Worm (Caenorhabditis elegans): ENCODE measurements around the gene pes-4.

DNA sequence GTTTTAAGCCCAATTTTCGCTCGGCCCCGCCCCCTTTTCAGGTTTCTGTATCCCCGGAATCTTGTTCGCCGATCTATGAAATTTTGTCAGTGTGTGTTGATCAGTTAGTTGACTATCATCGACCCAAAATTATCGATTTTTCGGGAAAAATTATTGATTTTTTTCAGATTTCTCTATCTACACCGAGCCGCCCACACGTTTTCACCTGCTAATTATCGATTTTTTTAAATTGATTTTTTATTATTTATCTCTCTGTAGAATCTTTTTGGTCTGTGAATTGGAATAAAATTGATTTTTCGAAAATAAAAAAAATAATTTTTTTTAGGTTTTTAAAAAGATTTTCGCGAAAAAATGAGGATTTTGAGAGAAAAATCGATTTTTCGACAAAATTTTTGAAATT lies 23.0 kb downstream of the pes-4 start:
- TF ChIP-seq F10E7.11 (tag; optimal IDR thresholded peaks at IDR 0.05), result no peak
- TF ChIP-seq mxl-1 (tag; optimal IDR thresholded peaks at IDR 0.05), result no peak
